Worm (Caenorhabditis elegans) whole organism, L4/young adult: ENCODE data around the gene T05C12.15.
A peak's percentile ranks its signal among the peaks of the same experiment; 100 is the strongest.

Source experiments
- W03F9.2 ChIP-seq: fragments of 150-350 bp; optimal IDR thresholded peaks from 2 replicates; lab custom pipeline; 2014; ENCODE audit warnings: missing biosample characterization, missing genetic modification characterization
- dao-5 ChIP-seq: sonication (generic microtip); optimal IDR thresholded peaks from 2 replicates; lab custom pipeline; 2016; ENCODE audit warnings: missing genotype, missing genetic modification characterization, moderate library complexity, missing compliant biosample characterization
- him-1 ChIP-seq: sonication (generic microtip); optimal IDR thresholded peaks from 2 replicates; lab custom pipeline; 2016; ENCODE audit warnings: missing genotype, missing genetic modification reagents, missing genetic modification characterization, missing compliant biosample characterization

Gene T05C12.15

DNA sequence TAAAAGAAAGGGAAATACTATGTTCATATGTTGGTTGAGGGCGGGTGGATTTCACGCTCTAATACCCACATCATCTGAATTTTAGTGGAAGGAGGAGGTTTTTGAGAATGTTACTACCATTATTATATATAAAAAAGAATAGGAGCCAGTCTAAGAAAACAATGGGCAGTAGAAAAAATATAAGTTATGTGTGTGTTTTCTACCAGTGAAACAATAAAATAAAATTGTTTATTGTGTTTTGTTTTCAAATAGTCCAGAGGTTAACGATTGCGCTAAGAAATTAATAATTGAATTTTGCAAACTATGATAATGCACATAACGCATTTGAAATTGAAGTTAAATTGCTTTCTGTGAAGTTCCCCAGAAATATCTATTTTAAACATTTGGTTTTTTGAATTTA, 40.1 kb downstream of the T05C12.15 start, which contains the start of gene M110.8:
Gene M110.8 (minus strand): TSS at position 101 of the 400 bp plus-strand sequence.
- TF ChIP-seq W03F9.2 = no peak
- TF ChIP-seq dao-5 = no peak
- no peak for TF ChIP-seq him-1 (tag; lab: Kevin White, UChicago)

- no peak for TF ChIP-seq dao-5
- no peak for TF ChIP-seq W03F9.2
- TF ChIP-seq him-1 (tag; lab: Kevin White, UChicago) = no peak
These were observed 43.3 kb downstream of the T05C12.15 start, which contains the start of gene twk-3 for ce11 chrII:8212680-8213079. Gene twk-3 (minus strand): TSS chrII:8212780.

ce11 chrII:8214367-8214766, 45.0 kb downstream of the T05C12.15 start, which contains the start of gene M110.10:
Gene M110.10 (minus strand): TSS chrII:8214467.
- TF ChIP-seq W03F9.2 (no peak), dao-5 (no peak)

DNA sequence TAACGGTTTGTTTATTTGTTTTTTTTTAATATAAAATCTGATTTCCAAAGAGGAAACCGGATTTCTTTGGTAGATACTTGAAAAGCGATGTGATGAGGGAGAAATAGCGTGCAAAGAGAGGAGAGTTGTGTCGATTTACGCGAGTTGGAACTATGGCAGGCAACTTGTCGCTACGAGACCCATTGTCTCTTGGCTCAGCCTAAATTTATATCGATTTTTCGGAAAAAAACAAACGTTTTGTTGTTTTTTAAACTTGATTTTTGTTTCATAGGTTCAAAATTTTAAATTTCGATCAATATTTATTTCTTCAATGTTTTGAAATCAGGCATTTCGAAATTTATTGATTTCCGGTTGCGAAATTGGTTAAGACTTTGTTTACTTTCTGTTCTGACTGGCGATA, 47.0 kb downstream of the T05C12.15 start, which contains the start of gene M110.3:
Gene M110.3 (minus strand): TSS at position 184 of the 400 bp plus-strand sequence.
- TF ChIP-seq dao-5 = no peak
- TF ChIP-seq W03F9.2 = peak; percentile 45
- TF ChIP-seq him-1 (tag; lab: Kevin White, UChicago) = no peak

- TF ChIP-seq him-1 (tag; lab: Kevin White, UChicago) = no peak
- no peak for TF ChIP-seq dao-5
- no peak for TF ChIP-seq W03F9.2
These were observed 47.5 kb downstream of the T05C12.15 start, which contains the start of gene ifg-1 for ce11 chrII:8216922-8217321. Gene ifg-1 (plus strand): TSS chrII:8217222.

DNA sequence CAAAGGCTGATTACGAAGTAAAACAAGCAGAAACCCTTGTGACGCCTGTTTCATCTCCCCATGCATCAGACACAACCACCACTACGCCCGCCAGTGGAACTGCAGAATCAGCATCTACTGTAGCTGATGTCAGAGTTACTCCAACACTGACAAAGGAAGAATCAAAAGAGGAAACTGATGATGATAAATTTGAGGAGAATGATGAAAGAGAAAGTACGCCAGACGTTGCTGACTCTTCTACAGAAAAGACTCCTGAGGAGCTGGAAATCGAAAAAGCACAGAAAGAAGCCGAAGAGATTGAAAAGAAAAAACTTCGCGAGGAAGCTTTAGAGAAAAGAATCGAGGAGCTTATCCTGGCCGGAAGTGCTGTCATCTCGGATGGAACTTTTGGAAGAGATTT, 48.9 kb downstream of the T05C12.15 start:
- no peak for TF ChIP-seq W03F9.2
- no peak for TF ChIP-seq dao-5
- TF ChIP-seq him-1 (tag; lab: Kevin White, UChicago) = no peak
